Worm (Caenorhabditis elegans): ENCODE measurements around the gene Y26E6A.3.

ce11 chrX:13878082-13878481 is 31.7 kb downstream of the Y26E6A.3 start:
- TF ChIP-seq unc-62 (GFP tag; optimal IDR thresholded peaks at IDR 0.05) = no peak
- no peak for TF ChIP-seq lsy-12 (tag; optimal IDR thresholded peaks at IDR 0.05)
- TF ChIP-seq sea-2 (GFP tag; optimal IDR thresholded peaks at IDR 0.05) = no peak
- no peak for TF ChIP-seq jun-1 (tag; optimal IDR thresholded peaks at IDR 0.05)
- no peak for TF ChIP-seq pqm-1 (tag; optimal IDR thresholded peaks at IDR 0.05)
- no peak for TF ChIP-seq skn-1 (tag; optimal IDR thresholded peaks at IDR 0.05)
- no peak for TF ChIP-seq nfya-1 (tag; optimal IDR thresholded peaks at IDR 0.05; ENCODE audit: insufficient read depth)
- no peak for TF ChIP-seq nhr-76 (tag; optimal IDR thresholded peaks at IDR 0.05)
- no peak for TF ChIP-seq pha-4 (tag; optimal IDR thresholded peaks at IDR 0.05)
- no peak for TF ChIP-seq ztf-11 (tag; optimal IDR thresholded peaks at IDR 0.05)
- TF ChIP-seq R02D3.7 (tag; optimal IDR thresholded peaks at IDR 0.05) = no peak
- no peak for TF ChIP-seq ceh-82 (tag; optimal IDR thresholded peaks at IDR 0.05)
- TF ChIP-seq nhr-12 (tag; optimal IDR thresholded peaks at IDR 0.05) = no peak
- TF ChIP-seq nhr-43 (tag; optimal IDR thresholded peaks at IDR 0.05; ENCODE audit: poor library complexity, severe bottlenecking) = no peak

Measured in whole organism, L3 larva.